Worm (Caenorhabditis elegans) whole organism, early embryonic: ENCODE data around the gene C25H3.1.

ENCODE experiments used
- B0310.2 ChIP-seq: sonication (generic microtip); optimal IDR thresholded peaks from 2 replicates; lab custom pipeline; 2016; ENCODE audit warnings: mild to moderate bottlenecking, missing genetic modification characterization, missing compliant biosample characterization
- F13C5.2 ChIP-seq: sonication (generic microtip); optimal IDR thresholded peaks from 2 replicates; lab custom pipeline; 2017; ENCODE audit warnings: mild to moderate bottlenecking, missing genetic modification characterization, inconsistent platforms, missing compliant biosample characterization
- aly-1 ChIP-seq: sonication (generic microtip); optimal IDR thresholded peaks from 2 replicates; lab custom pipeline; 2016; ENCODE audit warnings: missing genetic modification characterization, missing compliant biosample characterization
- ama-1 ChIP-seq: fragments of 150-350 bp; optimal IDR thresholded peaks from 2 replicates; lab custom pipeline; 2014
- ceh-13 ChIP-seq: fragments of 200-800 bp; sonication (Bioruptor generic); optimal IDR thresholded peaks from 2 replicates; lab custom pipeline; 2018; ENCODE audit warnings: mild to moderate bottlenecking, missing genetic modification characterization, missing compliant biosample characterization
- ceh-36 ChIP-seq: sonication (generic microtip); optimal IDR thresholded peaks from 2 replicates; lab custom pipeline; 2016; ENCODE audit warnings: missing genetic modification characterization, inconsistent platforms, missing compliant biosample characterization
- ets-7 ChIP-seq: sonication (generic microtip); optimal IDR thresholded peaks from 2 replicates; lab custom pipeline; 2016; ENCODE audit warnings: missing genotype, missing genetic modification characterization, missing compliant biosample characterization
- flt-1 ChIP-seq: fragments of 200-800 bp; sonication (Bioruptor generic); IDR thresholded peaks from 2 replicates; pipeline ENCODE4 v1.3.6; 2022; ENCODE audit warnings: missing genetic modification characterization, missing compliant biosample characterization
- hmbx-1 ChIP-seq: sonication (generic microtip); optimal IDR thresholded peaks from 2 replicates; lab custom pipeline; 2016; ENCODE audit warnings: mild to moderate bottlenecking, missing genetic modification characterization, missing compliant biosample characterization
- hmg-4 ChIP-seq: fragments of 200-800 bp; sonication (Bioruptor generic); optimal IDR thresholded peaks from 2 replicates; lab custom pipeline; 2018; ENCODE audit warnings: mild to moderate bottlenecking, missing genetic modification characterization, missing compliant biosample characterization
- hnd-1 ChIP-seq: sonication (generic microtip); optimal IDR thresholded peaks from 2 replicates; lab custom pipeline; 2016; ENCODE audit warnings: missing genetic modification characterization, missing compliant biosample characterization
- pes-1 ChIP-seq: fragments of 200-800 bp; sonication (Bioruptor generic); IDR thresholded peaks from 2 replicates; pipeline ENCODE4 v1.3.6; 2022; ENCODE audit warnings: missing genetic modification reagents, missing genetic modification characterization, missing compliant biosample characterization
- scrt-1 ChIP-seq: fragments of 200-800 bp; sonication (Bioruptor generic); IDR thresholded peaks from 2 replicates; pipeline ENCODE4 v1.3.6; 2022; ENCODE audit warnings: missing genetic modification characterization, missing compliant biosample characterization
- sea-1 ChIP-seq: fragments of 200-800 bp; sonication (Bioruptor generic); conservative IDR thresholded peaks from 2 replicates; pipeline ENCODE4 v1.3.6; 2022; ENCODE audit warnings: missing genetic modification characterization, missing compliant biosample characterization
- tbx-11 ChIP-seq: fragments of 200-800 bp; sonication (Bioruptor generic); IDR thresholded peaks from 2 replicates; pipeline ENCODE4 v1.3.6; 2022; ENCODE audit warnings: missing genetic modification characterization, missing compliant biosample characterization
- tbx-37 ChIP-seq: fragments of 200-800 bp; sonication (Bioruptor generic); conservative IDR thresholded peaks from 2 replicates; pipeline ENCODE4 v1.3.6; 2022; ENCODE audit warnings: missing genetic modification reagents, missing genetic modification characterization, missing compliant biosample characterization
- tra-4 ChIP-seq: sonication (generic microtip); optimal IDR thresholded peaks from 2 replicates; lab custom pipeline; 2017; ENCODE audit warnings: missing genetic modification characterization, missing compliant biosample characterization

C25H3.1 gene

ce11 chrII:5725094-5725493 lies 26.2 kb downstream of the C25H3.1 start:
- TF ChIP-seq B0310.2 (tag; lab: Kevin White, UChicago) (no peak), ceh-36 (no peak), flt-1 (GFP tag; lab: Robert Waterston, UW) (no peak), aly-1 (tag; lab: Kevin White, UChicago) (no peak), tra-4 (tag; lab: Kevin White, UChicago) (no peak), pes-1 (GFP tag; lab: Robert Waterston, UW) (no peak), ceh-13 (GFP tag; lab: Kevin White, UChicago) (no peak), tbx-11 (no peak), scrt-1 (GFP tag; lab: Robert Waterston, UW) (no peak)

- TF ChIP-seq hmg-4 (GFP tag; lab: Kevin White, UChicago): no peak
- TF ChIP-seq tra-4 (tag; lab: Kevin White, UChicago): no peak
- no peak for TF ChIP-seq B0310.2 (tag; lab: Kevin White, UChicago)
- TF ChIP-seq scrt-1 (GFP tag; lab: Robert Waterston, UW): no peak
- no peak for TF ChIP-seq sea-1 (GFP tag; lab: Robert Waterston, UW)
- no peak for TF ChIP-seq flt-1 (GFP tag; lab: Robert Waterston, UW)
- TF ChIP-seq ama-1: no peak
- TF ChIP-seq ceh-13 (GFP tag; lab: Kevin White, UChicago): no peak
Measured at ce11 chrII:5727707-5728106, 28.8 kb downstream of the C25H3.1 start, which contains the start of gene rab-3. TSS of gene rab-3 (minus strand) at chrII:5727853.

ce11 chrII:5730343-5731083 lies 31.6 kb downstream of the C25H3.1 start, which contains the start of the genes C18A3.7 and C18A3.11:
TSS of gene C18A3.7 (minus strand) at chrII:5730443.
TSS of gene C18A3.11 (plus strand) at chrII:5731033.
- no peak for TF ChIP-seq B0310.2 (tag; lab: Kevin White, UChicago)
- TF ChIP-seq hmg-4 (GFP tag; lab: Kevin White, UChicago): no peak
- TF ChIP-seq ceh-13 (GFP tag; lab: Kevin White, UChicago): no peak
- TF ChIP-seq aly-1 (tag; lab: Kevin White, UChicago): no peak
- no peak for TF ChIP-seq sea-1 (GFP tag; lab: Robert Waterston, UW)
- no peak for TF ChIP-seq ets-7
- no peak for TF ChIP-seq scrt-1 (GFP tag; lab: Robert Waterston, UW)
- no peak for TF ChIP-seq ama-1

- TF ChIP-seq tbx-37 (GFP tag; lab: Robert Waterston, UW) (no peak), flt-1 (GFP tag; lab: Robert Waterston, UW) (no peak), tbx-11 (no peak), ama-1 (no peak), tra-4 (tag; lab: Kevin White, UChicago) (no peak), F13C5.2 (tag; lab: Kevin White, UChicago) (no peak), ceh-36 (no peak), ets-7 (no peak)
Measured at ce11 chrII:5734883-5735282, 36.0 kb downstream of the C25H3.1 start.

- TF ChIP-seq pes-1 (GFP tag; lab: Robert Waterston, UW): no peak
- TF ChIP-seq F13C5.2 (tag; lab: Kevin White, UChicago): no peak
- TF ChIP-seq ets-7: peak; percentile 77
- no peak for TF ChIP-seq flt-1 (GFP tag; lab: Robert Waterston, UW)
Measured at ce11 chrII:5735744-5736143, 36.9 kb downstream of the C25H3.1 start.

ce11 chrII:5736599-5736998 lies 37.7 kb downstream of the C25H3.1 start:
- TF ChIP-seq ceh-36: no peak
- no peak for TF ChIP-seq aly-1 (tag; lab: Kevin White, UChicago)
- TF ChIP-seq tbx-11: no peak
- no peak for TF ChIP-seq F13C5.2 (tag; lab: Kevin White, UChicago)
- TF ChIP-seq ets-7: no peak
- no peak for TF ChIP-seq flt-1 (GFP tag; lab: Robert Waterston, UW)
- TF ChIP-seq scrt-1 (GFP tag; lab: Robert Waterston, UW): no peak
- TF ChIP-seq B0310.2 (tag; lab: Kevin White, UChicago): no peak
- TF ChIP-seq ama-1: no peak
- no peak for TF ChIP-seq hmg-4 (GFP tag; lab: Kevin White, UChicago)

ce11 chrII:5738795-5739194 lies 39.9 kb downstream of the C25H3.1 start, which contains the start of gene hlh-14:
TSS of gene hlh-14 (minus strand) at chrII:5738895.
- no peak for TF ChIP-seq tbx-37 (GFP tag; lab: Robert Waterston, UW)

ce11 chrII:5742767-5743166 lies 43.9 kb downstream of the C25H3.1 start:
- TF ChIP-seq ama-1: no peak
- TF ChIP-seq tbx-37 (GFP tag; lab: Robert Waterston, UW): no peak
- no peak for TF ChIP-seq ets-7
- no peak for TF ChIP-seq aly-1 (tag; lab: Kevin White, UChicago)
- no peak for TF ChIP-seq flt-1 (GFP tag; lab: Robert Waterston, UW)
- no peak for TF ChIP-seq F13C5.2 (tag; lab: Kevin White, UChicago)
- TF ChIP-seq pes-1 (GFP tag; lab: Robert Waterston, UW): no peak
- no peak for TF ChIP-seq hmg-4 (GFP tag; lab: Kevin White, UChicago)

- TF ChIP-seq F13C5.2 (tag; lab: Kevin White, UChicago) (no peak), sea-1 (GFP tag; lab: Robert Waterston, UW) (no peak), flt-1 (GFP tag; lab: Robert Waterston, UW) (no peak), ceh-13 (GFP tag; lab: Kevin White, UChicago) (no peak), hnd-1 (tag; lab: Kevin White, UChicago) (no peak), B0310.2 (tag; lab: Kevin White, UChicago) (no peak), ets-7 (no peak), tra-4 (tag; lab: Kevin White, UChicago) (no peak), scrt-1 (GFP tag; lab: Robert Waterston, UW) (no peak), hmg-4 (GFP tag; lab: Kevin White, UChicago) (no peak), ceh-36 (no peak), aly-1 (tag; lab: Kevin White, UChicago) (no peak), tbx-11 (no peak), hmbx-1 (tag; lab: Kevin White, UChicago) (no peak), ama-1 (no peak), tbx-37 (GFP tag; lab: Robert Waterston, UW) (no peak), pes-1 (GFP tag; lab: Robert Waterston, UW) (no peak)
Measured at ce11 chrII:5744342-5744741, 45.5 kb downstream of the C25H3.1 start.
